Worm (Caenorhabditis elegans): ENCODE data around the gene dnj-24.

ce11 chrIII:5453290-5453689 is 29.4 kb upstream of the dnj-24 start, which contains the start of gene F48E8.4:
- TF ChIP-seq nhr-11 (tag; optimal IDR thresholded peaks at IDR 0.05) (no peak), dve-1 (tag; optimal IDR thresholded peaks at IDR 0.05; ENCODE audit: insufficient read depth) (no peak), nhr-76 (tag; optimal IDR thresholded peaks at IDR 0.05) (no peak), ceh-44 (GFP tag; IDR thresholded peaks at IDR 0.05) (no peak), nhr-77 (tag; optimal IDR thresholded peaks at IDR 0.05) (no peak), aly-2 (tag; optimal IDR thresholded peaks at IDR 0.05) (no peak), nhr-25 (tag; optimal IDR thresholded peaks at IDR 0.05; ENCODE audit: borderline replicate concordance, insufficient read depth) (no peak), ceh-28 (tag; optimal IDR thresholded peaks at IDR 0.05) (no peak), zag-1 (tag; optimal IDR thresholded peaks at IDR 0.05) (no peak), dmd-6 (GFP tag; IDR thresholded peaks at IDR 0.05) (no peak), tag-97 (GFP tag; IDR thresholded peaks at IDR 0.05) (no peak), pqm-1 (tag; optimal IDR thresholded peaks at IDR 0.05) (no peak), R02D3.7 (tag; optimal IDR thresholded peaks at IDR 0.05) (no peak), lsy-2 (tag; optimal IDR thresholded peaks at IDR 0.05) (no peak)

All from whole organism, L4 larva.